Fruit fly (Drosophila melanogaster) whole organism, embryonic: ENCODE measurements around the gene CG11168.

Experiments
- ATbp ChIP-seq: fragments of 200-800 bp; sonication (Bioruptor generic); optimal IDR thresholded peaks from 2 replicates; lab custom pipeline; 2017; ENCODE audit warnings: missing biosample characterization, mild to moderate bottlenecking, missing genetic modification characterization, missing genetic modification reagents
- Atf6 ChIP-seq: fragments of 200-800 bp; sonication (Bioruptor generic); IDR thresholded peaks from 2 replicates; pipeline ENCODE4 v1.3.6; 2022; ENCODE audit warnings: missing biosample characterization, missing genetic modification characterization
- Blimp-1 ChIP-seq: fragments of 200-800 bp; sonication (Bioruptor generic); optimal IDR thresholded peaks from 3 replicates; lab custom pipeline; 2018; ENCODE audit warnings: missing biosample characterization, missing genetic modification characterization, mild to moderate bottlenecking, moderate library complexity, missing genetic modification reagents
- CG10147 ChIP-seq: fragments of 200-800 bp; sonication (Bioruptor generic); optimal IDR thresholded peaks from 2 replicates; lab custom pipeline; 2019; ENCODE audit warnings: missing biosample characterization, mild to moderate bottlenecking, missing genetic modification characterization, moderate library complexity
- CG10209 ChIP-seq: fragments of 200-800 bp; sonication (Bioruptor generic); optimal IDR thresholded peaks from 3 replicates; lab custom pipeline; 2017; ENCODE audit warnings: missing biosample characterization, mild to moderate bottlenecking, missing genetic modification characterization, missing genetic modification reagents
- CG11398 ChIP-seq: fragments of 200-800 bp; sonication (Bioruptor generic); optimal IDR thresholded peaks from 2 replicates; lab custom pipeline; 2016; ENCODE audit warnings: missing biosample characterization, missing genetic modification characterization
- CG11560 ChIP-seq: fragments of 200-800 bp; sonication (Bioruptor generic); IDR thresholded peaks from 3 replicates; pipeline ENCODE4 v1.3.6; 2022; ENCODE audit warnings: missing biosample characterization, missing genetic modification characterization
- CG11695 ChIP-seq: fragments of 200-800 bp; sonication (Bioruptor generic); IDR thresholded peaks from 3 replicates; pipeline ENCODE4 v1.3.6; 2022; ENCODE audit warnings: missing biosample characterization, missing genetic modification characterization
- CG12071 ChIP-seq: fragments of 200-800 bp; sonication (Bioruptor generic); optimal IDR thresholded peaks from 3 replicates; lab custom pipeline; 2018; ENCODE audit warnings: missing biosample characterization, mild to moderate bottlenecking, missing genetic modification characterization
- CG14014 ChIP-seq: fragments of 200-800 bp; sonication (Bioruptor generic); IDR thresholded peaks from 2 replicates; pipeline ENCODE4 v1.3.6; 2022; ENCODE audit warnings: missing biosample characterization, missing genetic modification characterization
- CG16813 ChIP-seq: fragments of 200-800 bp; sonication (Bioruptor generic); IDR thresholded peaks from 3 replicates; pipeline ENCODE4 v1.3.6; 2022; ENCODE audit warnings: missing biosample characterization, missing genetic modification characterization; ENCODE audit not compliant: partially characterized antibody
- CG16863 ChIP-seq: fragments of 200-800 bp; sonication (Bioruptor generic); optimal IDR thresholded peaks from 3 replicates; lab custom pipeline; 2016; ENCODE audit warnings: missing biosample characterization, missing genetic modification characterization
- CG17829 ChIP-seq: fragments of 200-800 bp; optimal IDR thresholded peaks from 2 replicates; lab custom pipeline; 2019; ENCODE audit warnings: missing biosample characterization, mild to moderate bottlenecking, missing genetic modification characterization, moderate library complexity
- CG18476 ChIP-seq: fragments of 200-800 bp; sonication (Bioruptor generic); optimal IDR thresholded peaks from 2 replicates; lab custom pipeline; 2016; ENCODE audit warnings: missing biosample characterization, mild to moderate bottlenecking, missing genetic modification characterization
- CG32767 ChIP-seq: fragments of 200-800 bp; sonication (Bioruptor generic); IDR thresholded peaks from 2 replicates; pipeline ENCODE4 v1.3.6; 2022; ENCODE audit warnings: missing biosample characterization, missing genetic modification characterization
- CG34422 ChIP-seq: fragments of 200-800 bp; sonication (Bioruptor generic); IDR thresholded peaks from 3 replicates; pipeline ENCODE4 v1.3.6; 2022; ENCODE audit warnings: missing biosample characterization, missing genetic modification characterization
- CG43689 ChIP-seq: fragments of 200-800 bp; sonication (Bioruptor generic); IDR thresholded peaks from 2 replicates; pipeline ENCODE4 v1.3.6; 2022; ENCODE audit warnings: missing biosample characterization, missing genetic modification characterization
- CG6175 ChIP-seq: fragments of 200-800 bp; sonication (Bioruptor generic); IDR thresholded peaks from 3 replicates; pipeline ENCODE4 v1.3.6; 2022; ENCODE audit warnings: missing biosample characterization, missing genetic modification characterization
- CG7928 ChIP-seq: fragments of 200-800 bp; sonication (Bioruptor generic); optimal IDR thresholded peaks from 2 replicates; lab custom pipeline; 2017; ENCODE audit warnings: missing biosample characterization, mild to moderate bottlenecking, missing genetic modification characterization
- CG9215 ChIP-seq: fragments of 200-800 bp; sonication (Bioruptor generic); IDR thresholded peaks from 2 replicates; pipeline ENCODE4 v1.3.6; 2022; ENCODE audit warnings: missing biosample characterization, missing genetic modification characterization
- CG9932 ChIP-seq: fragments of 200-800 bp; sonication (Bioruptor generic); IDR thresholded peaks from 2 replicates; pipeline ENCODE4 v1.3.6; 2022; ENCODE audit warnings: missing biosample characterization, missing genetic modification characterization
- CTCF ChIP-seq: fragments of 200-800 bp; sonication (Bioruptor generic); optimal IDR thresholded peaks from 2 replicates; lab custom pipeline; 2017; ENCODE audit warnings: missing biosample characterization, mild to moderate bottlenecking, missing genetic modification characterization, moderate library complexity
- CrebB ChIP-seq: fragments of 200-800 bp; sonication (Bioruptor generic); optimal IDR thresholded peaks from 3 replicates; lab custom pipeline; 2018; ENCODE audit warnings: missing biosample characterization, mild to moderate bottlenecking, missing genetic modification characterization
- Deaf1 ChIP-seq: fragments of 200-800 bp; optimal IDR thresholded peaks from 3 replicates; lab custom pipeline; 2019; ENCODE audit warnings: missing biosample characterization, mild to moderate bottlenecking, missing genetic modification characterization, moderate library complexity
- Dfd ChIP-seq, 2 experiments: fragments of >200 bp; optimal IDR thresholded peaks; 2 replicates each; lab custom pipeline; 2017; ENCODE audit warnings: missing biosample characterization in 2 of 2, missing genetic modification characterization in 2 of 2
- Dp ChIP-seq: fragments of 200-800 bp; sonication (Bioruptor generic); optimal IDR thresholded peaks from 2 replicates; lab custom pipeline; 2018; ENCODE audit warnings: missing biosample characterization, mild to moderate bottlenecking, missing genetic modification characterization, moderate library complexity
- Ets65A ChIP-seq: fragments of 200-800 bp; sonication (Bioruptor generic); peaks from one replicate; lab custom pipeline; 2016; ENCODE audit warnings: missing biosample characterization, missing genetic modification characterization
- Hmr ChIP-seq: fragments of 200-800 bp; sonication (Bioruptor generic); optimal IDR thresholded peaks from 3 replicates; lab custom pipeline; 2017; ENCODE audit warnings: mild to moderate bottlenecking, missing biosample characterization, missing genetic modification reagents, missing genetic modification characterization
- Med ChIP-seq: fragments of 200-800 bp; sonication (Bioruptor generic); peaks from one replicate; lab custom pipeline; 2016; ENCODE audit warnings: missing biosample characterization, missing genetic modification characterization, mild to moderate bottlenecking, inconsistent platforms, moderate library complexity
- TFAM ChIP-seq: fragments of 200-800 bp; sonication (Bioruptor generic); optimal IDR thresholded peaks from 2 replicates; lab custom pipeline; 2017; ENCODE audit warnings: missing biosample characterization, missing genetic modification characterization, inconsistent platforms
- Usf ChIP-seq: fragments of 200-800 bp; sonication (Bioruptor generic); optimal IDR thresholded peaks from 2 replicates; lab custom pipeline; 2017; ENCODE audit warnings: missing genotype, missing biosample characterization, missing genetic modification characterization
- Xrp1 ChIP-seq: fragments of 200-800 bp; sonication (Bioruptor generic); IDR thresholded peaks from 2 replicates; pipeline ENCODE4 v1.3.6; 2022; ENCODE audit warnings: missing biosample characterization, missing genetic modification characterization
- crc ChIP-seq: fragments of 200-800 bp; sonication (Bioruptor generic); optimal IDR thresholded peaks from 2 replicates; lab custom pipeline; 2016; ENCODE audit warnings: missing biosample characterization, missing genetic modification characterization
- dati ChIP-seq: fragments of 200-800 bp; sonication (Bioruptor generic); IDR thresholded peaks from 2 replicates; pipeline ENCODE4 v1.3.6; 2022; ENCODE audit warnings: missing biosample characterization, missing genetic modification characterization
- dmrt11E ChIP-seq: fragments of 200-800 bp; sonication (Bioruptor generic); optimal IDR thresholded peaks from 3 replicates; lab custom pipeline; 2018; ENCODE audit warnings: missing biosample characterization, mild to moderate bottlenecking, missing genetic modification characterization, moderate library complexity
- dysf ChIP-seq: fragments of 200-800 bp; sonication (Bioruptor generic); IDR thresholded peaks from 3 replicates; pipeline ENCODE4 v1.3.6; 2022; ENCODE audit warnings: missing biosample characterization, missing genetic modification characterization
- emc ChIP-seq: fragments of 200-800 bp; sonication (Bioruptor generic); optimal IDR thresholded peaks from 2 replicates; lab custom pipeline; 2016; ENCODE audit warnings: missing biosample characterization, missing genetic modification characterization
- fru ChIP-seq: fragments of >200 bp; optimal IDR thresholded peaks from 2 replicates; lab custom pipeline; 2017
- gcm2 ChIP-seq: fragments of 200-800 bp; sonication (Bioruptor generic); optimal IDR thresholded peaks from 2 replicates; lab custom pipeline; 2016; ENCODE audit warnings: missing biosample characterization, missing genetic modification characterization
- her ChIP-seq: fragments of 200-800 bp; sonication (Bioruptor generic); optimal IDR thresholded peaks from 2 replicates; lab custom pipeline; 2016; ENCODE audit warnings: missing biosample characterization, missing genetic modification characterization
- lov ChIP-seq, 2 experiments: fragments of 200-800 bp in 1 of 2; fragments of >200 bp in 1 of 2; sonication (Bioruptor generic) in 1 of 2; IDR thresholded peaks in 1 of 2; optimal IDR thresholded peaks in 1 of 2; 2 replicates in 1 of 2; 3 replicates in 1 of 2; pipeline versions ENCODE4 v1.3.6 to Lab custom; 2017 to 2022; ENCODE audit warnings: missing biosample characterization in 1 of 2, missing genetic modification characterization in 1 of 2
- mam ChIP-seq: fragments of 200-800 bp; sonication (Bioruptor generic); optimal IDR thresholded peaks from 3 replicates; lab custom pipeline; 2016; ENCODE audit warnings: missing biosample characterization, missing genetic modification characterization
- nmo ChIP-seq: fragments of 200-800 bp; sonication (Bioruptor generic); optimal IDR thresholded peaks from 2 replicates; lab custom pipeline; 2018; ENCODE audit warnings: missing biosample characterization, mild to moderate bottlenecking, missing genetic modification characterization, moderate library complexity
- repo ChIP-seq: fragments of 200-800 bp; sonication (Bioruptor generic); optimal IDR thresholded peaks from 2 replicates; lab custom pipeline; 2016; ENCODE audit warnings: missing biosample characterization, missing genetic modification characterization
- sc ChIP-seq, 3 experiments: fragments of >200 bp in 2 of 3; fragments of 200-800 bp in 1 of 3; sonication (Bioruptor generic) in 1 of 3; optimal IDR thresholded peaks; 2 replicates in 2 of 3; 3 replicates in 1 of 3; lab custom pipeline; 2017; ENCODE audit warnings: mild to moderate bottlenecking in 1 of 3, missing biosample characterization in 1 of 3, missing genetic modification characterization in 1 of 3, missing genetic modification reagents in 1 of 3
- scrt ChIP-seq: fragments of 200-800 bp; sonication (Bioruptor generic); optimal IDR thresholded peaks from 2 replicates; lab custom pipeline; 2018; ENCODE audit warnings: missing biosample characterization, mild to moderate bottlenecking, missing genetic modification characterization, moderate library complexity
- sisA ChIP-seq: fragments of 200-800 bp; sonication (Bioruptor generic); IDR thresholded peaks from 2 replicates; pipeline ENCODE4 v1.3.6; 2022; ENCODE audit warnings: missing biosample characterization, missing genetic modification characterization
- tap ChIP-seq: fragments of 200-800 bp; optimal IDR thresholded peaks from 3 replicates; lab custom pipeline; 2019; ENCODE audit warnings: missing biosample characterization, mild to moderate bottlenecking, missing genetic modification characterization, moderate library complexity
- tio ChIP-seq: fragments of 200-800 bp; sonication (Bioruptor generic); optimal IDR thresholded peaks from 2 replicates; lab custom pipeline; 2017; ENCODE audit warnings: missing biosample characterization, missing genetic modification characterization, inconsistent platforms
- tx ChIP-seq: fragments of 200-800 bp; sonication (Bioruptor generic); optimal IDR thresholded peaks from 2 replicates; lab custom pipeline; 2016; ENCODE audit warnings: missing biosample characterization, missing genetic modification characterization

Gene CG11168

DNA sequence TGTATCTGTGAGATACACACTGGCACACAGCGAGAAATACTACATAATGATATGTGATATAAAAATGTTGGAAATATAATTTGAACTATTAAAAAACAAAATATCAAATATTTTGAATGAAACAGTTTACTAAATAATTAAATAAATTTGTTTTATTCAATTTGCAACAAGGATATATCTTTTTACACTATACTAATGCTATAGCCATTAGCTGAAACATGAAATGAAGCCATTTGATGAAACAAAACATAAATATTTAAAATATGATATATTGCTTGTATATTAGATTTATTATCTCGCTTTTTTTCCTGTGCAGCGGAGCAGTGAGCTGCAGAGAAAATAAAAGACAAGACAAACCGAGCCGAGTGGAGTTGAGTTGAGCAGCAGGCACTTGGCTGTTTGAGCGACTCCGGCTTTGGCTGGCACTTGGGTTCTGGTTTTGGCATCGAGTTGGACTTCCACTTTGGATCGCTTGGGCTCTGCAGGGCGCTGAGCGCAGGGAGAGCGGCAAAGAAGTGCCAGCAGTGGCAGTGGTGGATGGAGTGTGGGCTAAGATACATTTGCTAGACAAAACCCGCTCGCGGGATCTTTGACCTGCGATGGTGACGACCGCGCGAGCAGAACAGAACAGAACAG is 24.5 kb upstream of the CG11168 start (continued):
- peak; percentile 95 for TF ChIP-seq CG17829 (tag; lab: Kevin White, UChicago)
- peak; percentile 68 for TF ChIP-seq sisA (GFP tag; lab: Robert Waterston, UW)
- no peak for TF ChIP-seq mam (GFP tag; lab: Kevin White, UChicago)
- peak; percentile 62; the same call in 1 of the 2 replicates for TF ChIP-seq Atf6 (GFP tag; lab: Robert Waterston, UW)
- TF ChIP-seq CG12071: no peak
- TF ChIP-seq CG9215 (GFP tag; lab: Robert Waterston, UW): peak; percentile 57
- TF ChIP-seq CG11398 (GFP tag; lab: Kevin White, UChicago): no peak
- no peak for TF ChIP-seq CG16813 (GFP tag; lab: Robert Waterston, UW)
- peak; percentile 85 for TF ChIP-seq CG11695
- TF ChIP-seq CG11560: 0 out of 3 replicates have a peak, but pooled peaks have one; percentile 42
- peak; percentile 85 for TF ChIP-seq CG10147 (GFP tag; lab: Kevin White, UChicago)
- peak; percentile 78 for TF ChIP-seq CG10209 (GFP tag; lab: Kevin White, UChicago)
- peak; percentile 66 for TF ChIP-seq Hmr (GFP tag; lab: Kevin White, UChicago)
- peak; percentile 61 for TF ChIP-seq CrebB (tag; lab: Kevin White, UChicago)
- TF ChIP-seq CG34422 (GFP tag; lab: Robert Waterston, UW): peak; percentile 55; the same call in 1 of the 3 replicates
- TF ChIP-seq CG16863 (GFP tag; lab: Kevin White, UChicago): no peak
- TF ChIP-seq fru: no peak
- TF ChIP-seq Xrp1 (GFP tag; lab: Robert Waterston, UW): peak; percentile 81
- TF ChIP-seq Blimp-1 (GFP tag; lab: Kevin White, UChicago): peak; percentile 87
- peak; percentile 69 for TF ChIP-seq Deaf1 (tag; lab: Kevin White, UChicago)
- TF ChIP-seq dmrt11E: peak; percentile 90
- TF ChIP-seq nmo: peak; percentile 95
- no peak for TF ChIP-seq lov (optimal IDR thresholded peaks at IDR 0.05; lab: Kevin White, UChicago)
- TF ChIP-seq lov (GFP tag; IDR thresholded peaks at IDR 0.05; lab: Robert Waterston, UW): no peak
- TF ChIP-seq CG7928: peak; percentile 14
- no peak for TF ChIP-seq dati (GFP tag; lab: Robert Waterston, UW)
- peak; percentile 58 for TF ChIP-seq TFAM (GFP tag; lab: Kevin White, UChicago)
- peak; percentile 84 for TF ChIP-seq CG32767 (GFP tag; lab: Robert Waterston, UW)
- no peak for TF ChIP-seq CG43689
- peak; percentile 58 for TF ChIP-seq Med (GFP tag; lab: Kevin White, UChicago)
- no peak for TF ChIP-seq CTCF
- TF ChIP-seq sc (optimal IDR thresholded peaks at IDR 0.05; lab: Kevin White, UChicago): no peak
- TF ChIP-seq sc (GFP tag; optimal IDR thresholded peaks at IDR 0.05; lab: Kevin White, UChicago): peak; percentile 48
- no peak for TF ChIP-seq emc (GFP tag; lab: Kevin White, UChicago)
- TF ChIP-seq crc: no peak
- peak; percentile 29 for TF ChIP-seq Usf (GFP tag; lab: Kevin White, UChicago)
- TF ChIP-seq repo: no peak
- peak; percentile 81 for TF ChIP-seq tap (tag; lab: Kevin White, UChicago)
- no peak for TF ChIP-seq Dp (GFP tag; lab: Kevin White, UChicago)
- TF ChIP-seq dysf (GFP tag; lab: Robert Waterston, UW): peak; percentile 84
- no peak for TF ChIP-seq her (GFP tag; lab: Kevin White, UChicago)
- TF ChIP-seq tio (GFP tag; lab: Kevin White, UChicago): no peak
- TF ChIP-seq tx (GFP tag; lab: Kevin White, UChicago): no peak
- TF ChIP-seq ATbp (GFP tag; lab: Kevin White, UChicago): peak; percentile 52
- no peak for TF ChIP-seq gcm2 (GFP tag; lab: Kevin White, UChicago)
- peak; percentile 36 for TF ChIP-seq Ets65A
- peak; percentile 20; the same call in 1 of the 2 replicates for TF ChIP-seq CG14014 (GFP tag; lab: Robert Waterston, UW)
- TF ChIP-seq CG9932: peak; percentile 49; the same call in 1 of the 2 replicates
- no peak for TF ChIP-seq Dfd (GFP tag; optimal IDR thresholded peaks at IDR 0.05; lab: Kevin White, UChicago)
- TF ChIP-seq CG18476 (GFP tag; lab: Kevin White, UChicago): peak; percentile 54
- TF ChIP-seq CG6175 (GFP tag; lab: Robert Waterston, UW): no peak
- peak; percentile 64 for TF ChIP-seq scrt (GFP tag; lab: Kevin White, UChicago)
